Fruit fly (Drosophila melanogaster): Measurements from ENCODE around the gene Gnpnat.

Gene Gnpnat

DNA sequence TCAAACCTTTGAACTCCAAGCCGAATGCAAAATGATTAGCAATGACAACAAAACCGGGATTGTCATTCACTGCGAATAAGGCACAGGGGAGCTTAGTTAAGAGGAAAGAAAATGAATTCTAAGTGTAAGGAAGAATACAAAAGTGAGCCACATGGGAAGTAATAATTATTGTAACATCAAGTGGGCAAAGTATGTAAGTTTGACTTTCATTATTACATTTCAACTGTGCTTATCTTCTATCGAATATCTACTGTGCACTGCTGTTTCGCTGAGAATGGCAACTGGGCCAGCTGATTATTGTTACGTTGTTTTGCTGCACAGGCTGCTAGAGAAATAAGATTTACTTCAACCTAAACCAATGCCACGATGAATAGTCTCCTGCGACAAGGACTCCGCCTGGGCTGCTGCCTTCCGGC lies 1.4 kb upstream of the Gnpnat start, which contains the start of the genes CG7601 and CIA30 (continued):
- TF ChIP-seq Trl (optimal IDR thresholded peaks at IDR 0.05): no peak
- peak; percentile 99 for TF ChIP-seq Trl (GFP tag; optimal IDR thresholded peaks at IDR 0.05)
- TF ChIP-seq p53 (GFP tag; optimal IDR thresholded peaks at IDR 0.05): peak; percentile 95
- no peak; the same call in 1 of the 2 replicates for TF ChIP-seq amos (GFP tag; IDR thresholded peaks at IDR 0.05; ENCODE audit: partially characterized antibody)
- peak; percentile 98 for TF ChIP-seq CG9609 (GFP tag; optimal IDR thresholded peaks at IDR 0.05)
- TF ChIP-seq Pdp1 (GFP tag; optimal IDR thresholded peaks at IDR 0.05): peak; percentile 99
- TF ChIP-seq pros (GFP tag; optimal IDR thresholded peaks at IDR 0.05): peak; percentile 62
- peak; percentile 96 for TF ChIP-seq tio (GFP tag; optimal IDR thresholded peaks at IDR 0.05)
- peak; percentile 100 for TF ChIP-seq CG16779 (GFP tag; IDR thresholded peaks at IDR 0.05)
- TF ChIP-seq bigmax (GFP tag; optimal IDR thresholded peaks at IDR 0.05): peak; percentile 70
- TF ChIP-seq caup (GFP tag; optimal IDR thresholded peaks at IDR 0.05; ENCODE audit: severe bottlenecking): peak; percentile 98
- peak; percentile 98 for TF ChIP-seq CG10543 (GFP tag; optimal IDR thresholded peaks at IDR 0.05)
- peak; percentile 86 for TF ChIP-seq CG3995 (GFP tag; optimal IDR thresholded peaks at IDR 0.05)
- peak; percentile 99 for TF ChIP-seq CG4854 (GFP tag; optimal IDR thresholded peaks at IDR 0.05)
- TF ChIP-seq tap (tag; optimal IDR thresholded peaks at IDR 0.05): peak; percentile 97
- peak; percentile 97 for TF ChIP-seq dmrt99B (tag; optimal IDR thresholded peaks at IDR 0.05)
- peak; percentile 95 for TF ChIP-seq CG8089 (GFP tag; optimal IDR thresholded peaks at IDR 0.05)
- TF ChIP-seq CG12942 (GFP tag; optimal IDR thresholded peaks at IDR 0.05): peak; percentile 98
- peak; percentile 100 for TF ChIP-seq seq (GFP tag; IDR thresholded peaks at IDR 0.05)
- TF ChIP-seq Jarid2 (GFP tag; optimal IDR thresholded peaks at IDR 0.05): no peak
- peak; percentile 94 for TF ChIP-seq NC2α (GFP tag; optimal IDR thresholded peaks at IDR 0.05)
- peak; percentile 100 for TF ChIP-seq dysf (GFP tag; IDR thresholded peaks at IDR 0.05)
- TF ChIP-seq Nf-YB (GFP tag; optimal IDR thresholded peaks at IDR 0.05): peak; percentile 81
- TF ChIP-seq Kr (GFP tag; optimal IDR thresholded peaks at IDR 0.05): peak; percentile 47
- TF ChIP-seq CG13624 (GFP tag; optimal IDR thresholded peaks at IDR 0.05): peak; percentile 100
- TF ChIP-seq CG2120 (GFP tag; optimal IDR thresholded peaks at IDR 0.05): peak; percentile 99
- TF ChIP-seq Lim3 (GFP tag; IDR thresholded peaks at IDR 0.05): peak; percentile 100
- TF ChIP-seq gem (tag; optimal IDR thresholded peaks at IDR 0.05): peak; percentile 99
- peak; percentile 100 for TF ChIP-seq mam (GFP tag; optimal IDR thresholded peaks at IDR 0.05)
- TF ChIP-seq pfk (GFP tag; optimal IDR thresholded peaks at IDR 0.05): peak; percentile 72
- peak; percentile 100 for TF ChIP-seq so (GFP tag; IDR thresholded peaks at IDR 0.05)
- peak; percentile 98 for TF ChIP-seq CG1602 (GFP tag; optimal IDR thresholded peaks at IDR 0.05)
- TF ChIP-seq CG17328 (GFP tag; IDR thresholded peaks at IDR 0.05): peak; percentile 99
- peak; percentile 99 for TF ChIP-seq toy (GFP tag; IDR thresholded peaks at IDR 0.05)
- TF ChIP-seq nau (GFP tag; optimal IDR thresholded peaks at IDR 0.05): no peak
- peak; percentile 99 for TF ChIP-seq bab2 (GFP tag; optimal IDR thresholded peaks at IDR 0.05)
- TF ChIP-seq trh (GFP tag; optimal IDR thresholded peaks at IDR 0.05): peak; percentile 97
- peak; percentile 100 for TF ChIP-seq CG3847 (GFP tag; IDR thresholded peaks at IDR 0.05)
- TF ChIP-seq CG30431 (GFP tag; optimal IDR thresholded peaks at IDR 0.05): peak; percentile 95
- TF ChIP-seq CG6689 (GFP tag; IDR thresholded peaks at IDR 0.05): peak; percentile 100
- peak; percentile 97 for TF ChIP-seq nom (GFP tag; optimal IDR thresholded peaks at IDR 0.05)
- TF ChIP-seq shn (GFP tag; optimal IDR thresholded peaks at IDR 0.05): peak; percentile 98
- TF ChIP-seq pzg (GFP tag; optimal IDR thresholded peaks at IDR 0.05): peak; percentile 73
- peak; percentile 100 for TF ChIP-seq CG11695 (GFP tag; IDR thresholded peaks at IDR 0.05)
- peak; percentile 99 for TF ChIP-seq Fer3 (tag; optimal IDR thresholded peaks at IDR 0.05)
- peak; percentile 98 for TF ChIP-seq maf-S (GFP tag; optimal IDR thresholded peaks at IDR 0.05)
- TF ChIP-seq pan (optimal IDR thresholded peaks at IDR 0.05): no peak
- peak in 1 of 2 experiments; percentile 100 for TF ChIP-seq pan (GFP tag; optimal IDR thresholded peaks at IDR 0.05 in 1 of 2, IDR thresholded peaks at IDR 0.05 in 1 of 2)
- TF ChIP-seq z (GFP tag; IDR thresholded peaks at IDR 0.05): peak; percentile 90
- peak; percentile 99 for TF ChIP-seq CG7786 (GFP tag; optimal IDR thresholded peaks at IDR 0.05)
- TF ChIP-seq CG11085 (GFP tag; IDR thresholded peaks at IDR 0.05): peak; percentile 100
- TF ChIP-seq en (GFP tag; optimal IDR thresholded peaks at IDR 0.05): peak; percentile 98
